Worm (Caenorhabditis elegans): ENCODE measurements around the gene hum-6.

hum-6 gene

ce11 chrX:2302782-2303181, at the start of gene hum-6:
Gene hum-6 (plus strand): TSS chrX:2303082.
- TF ChIP-seq snpc-4 (tag; optimal IDR thresholded peaks at IDR 0.05): no peak
- TF ChIP-seq lin-13 (tag; optimal IDR thresholded peaks at IDR 0.05): no peak
- no peak for TF ChIP-seq unc-62 (GFP tag; optimal IDR thresholded peaks at IDR 0.05)
- TF ChIP-seq mls-2 (tag; optimal IDR thresholded peaks at IDR 0.05): no peak
- TF ChIP-seq ztf-11 (tag; optimal IDR thresholded peaks at IDR 0.05): no peak
- no peak for TF ChIP-seq unc-120 (tag; optimal IDR thresholded peaks at IDR 0.05; ENCODE audit: poor library complexity, severe bottlenecking)
- TF ChIP-seq nhr-28 (tag; optimal IDR thresholded peaks at IDR 0.05): no peak

DNA sequence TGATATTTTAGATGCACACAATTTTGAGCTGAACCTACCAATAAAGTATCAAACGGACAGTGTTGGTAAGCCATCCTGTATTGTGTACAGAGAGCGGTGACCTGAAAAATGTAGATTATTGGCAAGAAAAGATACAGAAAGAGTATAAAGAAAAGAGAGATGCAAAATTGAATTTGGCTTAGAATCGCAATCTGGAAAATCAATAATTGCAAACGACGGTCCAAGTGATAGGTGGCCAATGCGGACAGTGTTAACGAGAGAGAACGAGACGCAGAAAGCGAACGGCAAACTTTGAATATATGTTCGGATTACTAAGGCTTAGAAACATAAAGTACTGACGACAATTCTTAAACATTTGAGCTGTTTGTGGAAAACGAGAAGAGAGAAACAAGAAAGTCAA, 44.9 kb upstream of the hum-6 start, which contains the start of gene crn-4:
Gene crn-4, minus strand, starts transcription at position 101 of the 400 bp plus-strand sequence.
- TF ChIP-seq unc-39 (tag; optimal IDR thresholded peaks at IDR 0.05): no peak
- TF ChIP-seq ceh-83 (GFP tag; optimal IDR thresholded peaks at IDR 0.05): no peak
- TF ChIP-seq nhr-2 (tag; optimal IDR thresholded peaks at IDR 0.05): no peak
- no peak for TF ChIP-seq zip-8 (tag; optimal IDR thresholded peaks at IDR 0.05)
- no peak for TF ChIP-seq mep-1 (tag; optimal IDR thresholded peaks at IDR 0.05)
- TF ChIP-seq mab-5 (tag; optimal IDR thresholded peaks at IDR 0.05): no peak
- no peak for TF ChIP-seq unc-120 (tag; optimal IDR thresholded peaks at IDR 0.05; ENCODE audit: poor library complexity, severe bottlenecking)
- no peak for TF ChIP-seq ztf-11 (tag; optimal IDR thresholded peaks at IDR 0.05)
- TF ChIP-seq ceh-39 (tag; optimal IDR thresholded peaks at IDR 0.05): no peak
- no peak for TF ChIP-seq snpc-4 (tag; optimal IDR thresholded peaks at IDR 0.05)
- TF ChIP-seq lin-32 (GFP tag; optimal IDR thresholded peaks at IDR 0.05): no peak
- no peak for TF ChIP-seq M03D4.4 (tag; optimal IDR thresholded peaks at IDR 0.05)
- no peak for TF ChIP-seq nhr-237 (tag; optimal IDR thresholded peaks at IDR 0.05)
- no peak for TF ChIP-seq lsy-2 (tag; optimal IDR thresholded peaks at IDR 0.05)
- no peak for TF ChIP-seq bed-3 (GFP tag; optimal IDR thresholded peaks at IDR 0.05)
- TF ChIP-seq sem-2 (GFP tag; optimal IDR thresholded peaks at IDR 0.05): no peak
- TF ChIP-seq flh-1 (GFP tag; optimal IDR thresholded peaks at IDR 0.05): no peak

DNA sequence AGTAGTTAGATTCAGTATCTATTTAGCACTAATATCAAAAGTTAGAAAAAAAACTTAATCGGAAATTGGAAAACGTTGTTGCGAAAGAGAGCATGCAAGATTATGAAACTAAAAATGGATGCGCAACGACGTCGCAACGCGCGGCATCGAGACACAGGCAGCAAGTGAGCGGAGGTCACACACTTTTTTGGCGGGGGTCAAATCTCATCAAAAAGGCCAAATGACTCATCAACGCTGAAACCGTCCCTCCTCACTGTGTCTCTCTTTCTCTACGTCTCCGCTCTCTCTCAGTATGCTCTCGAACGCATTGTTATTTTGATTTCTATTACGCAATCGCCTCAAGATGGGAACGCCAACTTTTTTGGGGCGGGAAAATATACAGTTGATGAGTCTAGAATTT, 44.5 kb upstream of the hum-6 start:
- peak; percentile 44 for TF ChIP-seq zip-8 (tag; optimal IDR thresholded peaks at IDR 0.05)
- TF ChIP-seq nhr-2 (tag; optimal IDR thresholded peaks at IDR 0.05): peak; percentile 91
- TF ChIP-seq elt-1 (tag; optimal IDR thresholded peaks at IDR 0.05; ENCODE audit: borderline replicate concordance, insufficient read depth): no peak
- no peak for TF ChIP-seq lin-32 (GFP tag; optimal IDR thresholded peaks at IDR 0.05)

ce11 chrX:2261003-2261402, 41.9 kb upstream of the hum-6 start, which contains the start of gene AH9.3:
Gene AH9.3 (minus strand): TSS chrX:2261103.
- TF ChIP-seq ham-2 (GFP tag; optimal IDR thresholded peaks at IDR 0.05) (no peak), pha-4 (tag; optimal IDR thresholded peaks at IDR 0.05) (no peak), flh-1 (GFP tag; optimal IDR thresholded peaks at IDR 0.05) (no peak), elt-1 (tag; optimal IDR thresholded peaks at IDR 0.05; ENCODE audit: borderline replicate concordance, insufficient read depth) (no peak), unc-120 (tag; optimal IDR thresholded peaks at IDR 0.05; ENCODE audit: poor library complexity, severe bottlenecking) (no peak), nhr-2 (tag; optimal IDR thresholded peaks at IDR 0.05) (no peak)

DNA sequence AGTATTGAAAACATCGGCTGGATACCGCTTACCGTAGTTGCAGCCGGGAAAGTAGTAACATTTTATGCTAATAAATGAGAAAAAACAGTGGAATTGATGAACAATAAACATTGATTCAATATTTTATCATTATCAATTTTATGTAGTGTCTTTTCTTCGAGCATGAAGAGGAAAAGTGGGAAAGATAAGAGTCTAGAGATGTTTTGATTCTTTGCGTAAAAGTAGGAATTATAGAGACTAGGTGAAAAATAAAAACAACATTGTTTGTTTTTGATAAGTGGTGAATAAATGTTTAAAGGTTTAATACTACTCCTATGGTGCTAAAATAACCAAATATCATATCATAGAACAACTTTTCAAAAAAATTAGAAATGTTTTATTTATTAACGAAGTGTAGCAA, 40.5 kb upstream of the hum-6 start:
- TF ChIP-seq sem-2 (GFP tag; optimal IDR thresholded peaks at IDR 0.05): no peak
- TF ChIP-seq lin-13 (tag; optimal IDR thresholded peaks at IDR 0.05): no peak
- no peak for TF ChIP-seq unc-39 (tag; optimal IDR thresholded peaks at IDR 0.05)
- TF ChIP-seq lsy-2 (tag; optimal IDR thresholded peaks at IDR 0.05): no peak

DNA sequence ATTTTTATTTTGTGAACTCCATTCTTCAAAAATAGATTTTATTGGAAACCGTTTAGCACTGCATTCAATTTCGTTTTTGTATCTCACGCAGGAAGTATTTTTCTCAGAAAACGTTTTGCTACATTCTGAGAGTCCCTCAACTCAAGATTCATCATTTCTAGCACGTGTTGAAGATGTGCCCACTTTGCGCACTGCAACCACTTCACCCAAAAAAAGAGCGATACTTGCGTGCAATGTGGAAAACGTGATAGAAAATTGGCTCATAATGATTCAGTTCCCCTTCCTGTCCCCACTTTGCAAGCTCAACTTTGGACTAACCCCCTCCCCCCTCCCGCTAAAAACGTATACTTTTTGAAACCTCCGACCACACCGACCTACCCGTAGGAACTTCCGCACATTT, 37.8 kb upstream of the hum-6 start:
- TF ChIP-seq unc-62 (GFP tag; optimal IDR thresholded peaks at IDR 0.05): no peak
- no peak for TF ChIP-seq mab-5 (tag; optimal IDR thresholded peaks at IDR 0.05)
- no peak for TF ChIP-seq pha-4 (tag; optimal IDR thresholded peaks at IDR 0.05)
- TF ChIP-seq sptf-1 (tag; optimal IDR thresholded peaks at IDR 0.05): no peak
- TF ChIP-seq lsy-2 (tag; optimal IDR thresholded peaks at IDR 0.05): no peak
- TF ChIP-seq nhr-237 (tag; optimal IDR thresholded peaks at IDR 0.05): no peak
- no peak for TF ChIP-seq mls-2 (tag; optimal IDR thresholded peaks at IDR 0.05)
- no peak for TF ChIP-seq unc-120 (tag; optimal IDR thresholded peaks at IDR 0.05; ENCODE audit: poor library complexity, severe bottlenecking)
- TF ChIP-seq sem-2 (GFP tag; optimal IDR thresholded peaks at IDR 0.05): no peak

ce11 chrX:2266366-2266765, 36.5 kb upstream of the hum-6 start:
- TF ChIP-seq unc-120 (tag; optimal IDR thresholded peaks at IDR 0.05; ENCODE audit: poor library complexity, severe bottlenecking): no peak
